Worm (Caenorhabditis elegans) whole organism, L2 larva: ENCODE results near the gene let-711.

Experiments used
- lin-13 ChIP-seq: fragments of 150-350 bp; optimal IDR thresholded peaks from 2 replicates; lab custom pipeline; 2014; ENCODE audit warnings: missing biosample characterization, missing genetic modification reagents, missing genetic modification characterization
- unc-62 ChIP-seq: fragments of 150-350 bp; optimal IDR thresholded peaks from 2 replicates; lab custom pipeline; 2014; ENCODE audit warnings: missing biosample characterization, missing genetic modification reagents, missing genetic modification characterization

- TF ChIP-seq unc-62 (GFP tag; lab: Kevin White, UChicago), result no peak
- TF ChIP-seq lin-13 (GFP tag; lab: Kevin White, UChicago), result no peak
Observed at ce11 chrIII:6961937-6962504, 15.5 kb downstream of the let-711 start, which contains the start of the genes rpn-6.1 and F57B9.1.
